Worm (Caenorhabditis elegans): Measurements from ENCODE around the gene scl-5.

DNA sequence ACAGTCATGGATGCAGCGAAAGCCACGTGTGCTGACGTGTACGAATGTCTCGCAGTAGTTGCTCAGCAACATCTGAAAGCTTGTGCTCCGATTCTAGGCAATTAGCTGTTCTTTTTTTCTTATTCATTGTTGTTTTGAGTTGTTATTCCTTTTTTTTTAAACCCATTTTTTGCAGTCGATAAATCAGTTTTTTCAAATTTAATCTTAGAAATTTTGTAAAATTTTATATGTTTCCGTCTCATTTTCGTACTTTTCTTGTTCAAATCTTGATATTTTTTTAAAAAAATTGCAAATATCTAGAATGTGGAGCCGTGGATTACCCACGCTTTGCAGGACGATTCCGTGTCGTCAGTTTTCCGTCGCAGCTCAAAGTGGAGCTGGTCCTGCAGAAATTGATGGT is 36.6 kb downstream of the scl-5 start, which contains the start of gene fask-1:
- TF ChIP-seq unc-39 (tag; optimal IDR thresholded peaks at IDR 0.05) (no peak), crh-2 (tag; optimal IDR thresholded peaks at IDR 0.05) (no peak), gmeb-1 (tag; optimal IDR thresholded peaks at IDR 0.05) (no peak), unc-62 (GFP tag; optimal IDR thresholded peaks at IDR 0.05) (no peak), ztf-1 (GFP tag; conservative IDR thresholded peaks at IDR 0.05) (no peak), F13H6.1 (tag; optimal IDR thresholded peaks at IDR 0.05) (no peak), nhr-77 (tag; optimal IDR thresholded peaks at IDR 0.05) (no peak), nhr-25 (tag; optimal IDR thresholded peaks at IDR 0.05) (no peak)
